Worm (Caenorhabditis elegans) whole organism, L2 larva: ENCODE measurements around the gene clx-1.

Source experiments
- C34F6.9 ChIP-seq: fragments of 150-350 bp; optimal IDR thresholded peaks from 2 replicates; lab custom pipeline; 2014; ENCODE audit warnings: missing biosample characterization, missing genetic modification characterization
- F13H6.1 ChIP-seq: sonication (generic microtip); optimal IDR thresholded peaks from 2 replicates; lab custom pipeline; 2016; ENCODE audit warnings: missing genetic modification characterization, missing compliant biosample characterization
- R02D3.7 ChIP-seq: fragments of 150-350 bp; optimal IDR thresholded peaks from 2 replicates; lab custom pipeline; 2014; ENCODE audit warnings: missing biosample characterization, missing genetic modification characterization
- Y55F3AM.14 ChIP-seq: fragments of 200-800 bp; sonication (Bioruptor generic); optimal IDR thresholded peaks from 2 replicates; lab custom pipeline; 2018; ENCODE audit warnings: mild to moderate bottlenecking, missing genetic modification characterization, missing compliant biosample characterization
- ZK546.5 ChIP-seq: sonication (generic microtip); optimal IDR thresholded peaks from 2 replicates; lab custom pipeline; 2017; ENCODE audit warnings: missing biosample characterization, missing genetic modification characterization
- alr-1 ChIP-seq: fragments of 150-350 bp; optimal IDR thresholded peaks from 2 replicates; lab custom pipeline; 2014; ENCODE audit warnings: missing biosample characterization, missing genetic modification characterization
- aly-2 ChIP-seq: fragments of 150-350 bp; optimal IDR thresholded peaks from 2 replicates; lab custom pipeline; 2014; ENCODE audit warnings: missing biosample characterization, missing genetic modification characterization
- ama-1 ChIP-seq: fragments of 150-350 bp; optimal IDR thresholded peaks from 2 replicates; lab custom pipeline; 2018; ENCODE audit warnings: inconsistent platforms
- blmp-1 ChIP-seq: sonication (generic microtip); optimal IDR thresholded peaks from 2 replicates; lab custom pipeline; 2017; ENCODE audit warnings: missing genetic modification characterization, mild to moderate bottlenecking, missing compliant biosample characterization, antibody characterized with exemption, moderate library complexity; ENCODE audit not compliant: insufficient read depth
- ceh-16 ChIP-seq: fragments of 150-350 bp; optimal IDR thresholded peaks from 2 replicates; lab custom pipeline; 2014; ENCODE audit warnings: missing biosample characterization, missing genetic modification characterization
- ceh-82 ChIP-seq: fragments of 150-350 bp; optimal IDR thresholded peaks from 2 replicates; lab custom pipeline; 2014; ENCODE audit warnings: missing biosample characterization, missing genetic modification characterization
- crh-2 ChIP-seq: sonication (generic microtip); optimal IDR thresholded peaks from 2 replicates; lab custom pipeline; 2017; ENCODE audit warnings: missing biosample characterization, missing genetic modification characterization
- dmd-4 ChIP-seq: sonication (generic microtip); optimal IDR thresholded peaks from 2 replicates; lab custom pipeline; 2017; ENCODE audit warnings: missing biosample characterization, missing genetic modification characterization
- egl-27 ChIP-seq: sonication (generic microtip); optimal IDR thresholded peaks from 3 replicates; lab custom pipeline; 2017; ENCODE audit warnings: missing biosample characterization, missing genetic modification reagents, missing genetic modification characterization
- elt-1 ChIP-seq: fragments of 150-350 bp; optimal IDR thresholded peaks from 2 replicates; lab custom pipeline; 2014; ENCODE audit warnings: missing biosample characterization, missing genetic modification characterization
- elt-3 ChIP-seq: sonication (generic microtip); optimal IDR thresholded peaks from 2 replicates; lab custom pipeline; 2017; ENCODE audit warnings: missing biosample characterization, missing genetic modification characterization
- fos-1 ChIP-seq: fragments of 150-350 bp; optimal IDR thresholded peaks from 2 replicates; lab custom pipeline; 2014; ENCODE audit warnings: missing biosample characterization, missing genetic modification characterization
- gmeb-1 ChIP-seq: fragments of 150-350 bp; optimal IDR thresholded peaks from 2 replicates; lab custom pipeline; 2014; ENCODE audit warnings: missing biosample characterization, missing genetic modification characterization
- lin-11 ChIP-seq: fragments of 150-350 bp; sonication (generic microtip); optimal IDR thresholded peaks from 2 replicates; lab custom pipeline; 2014; ENCODE audit warnings: missing biosample characterization, missing genetic modification characterization, inconsistent platforms, mixed read lengths
- lin-39 ChIP-seq: fragments of 150-350 bp; optimal IDR thresholded peaks from 2 replicates; lab custom pipeline; 2014; ENCODE audit warnings: missing biosample characterization, missing genetic modification reagents, missing genetic modification characterization
- lsy-2 ChIP-seq, 2 experiments: fragments of 150-350 bp in 1 of 2; sonication (generic microtip) in 1 of 2; optimal IDR thresholded peaks; 2 replicates each; lab custom pipeline; 2014 to 2017; ENCODE audit warnings: missing biosample characterization in 2 of 2, missing genetic modification characterization in 2 of 2
- mab-5 ChIP-seq: fragments of 150-350 bp; optimal IDR thresholded peaks from 2 replicates; lab custom pipeline; 2014; ENCODE audit warnings: missing biosample characterization, missing genetic modification characterization
- mbf-1 ChIP-seq: sonication (generic microtip); optimal IDR thresholded peaks from 2 replicates; lab custom pipeline; 2017; ENCODE audit warnings: missing biosample characterization, missing genetic modification characterization
- mdl-1 ChIP-seq, 2 experiments: fragments of 150-350 bp in 1 of 2; sonication (generic microtip) in 1 of 2; optimal IDR thresholded peaks; 2 replicates each; lab custom pipeline; 2017; ENCODE audit warnings: missing biosample characterization in 2 of 2, missing genetic modification characterization in 2 of 2
- nhr-10 ChIP-seq: sonication (generic microtip); optimal IDR thresholded peaks from 2 replicates; lab custom pipeline; 2017; ENCODE audit warnings: missing biosample characterization, missing genetic modification characterization
- nhr-11 ChIP-seq: fragments of 150-350 bp; optimal IDR thresholded peaks from 2 replicates; lab custom pipeline; 2014; ENCODE audit warnings: missing biosample characterization, missing genetic modification characterization
- nhr-12 ChIP-seq: fragments of 150-350 bp; optimal IDR thresholded peaks from 2 replicates; lab custom pipeline; 2014; ENCODE audit warnings: missing biosample characterization, missing genetic modification characterization
- nhr-129 ChIP-seq: fragments of 150-350 bp; optimal IDR thresholded peaks from 2 replicates; lab custom pipeline; 2014; ENCODE audit warnings: missing biosample characterization, missing genetic modification characterization
- nhr-21 ChIP-seq: fragments of 150-350 bp; optimal IDR thresholded peaks from 2 replicates; lab custom pipeline; 2014; ENCODE audit warnings: missing biosample characterization, missing genetic modification characterization
- nhr-23 ChIP-seq: fragments of 150-350 bp; optimal IDR thresholded peaks from 2 replicates; lab custom pipeline; 2014; ENCODE audit warnings: missing biosample characterization, missing genetic modification reagents, missing genetic modification characterization
- nhr-237 ChIP-seq: fragments of 150-350 bp; optimal IDR thresholded peaks from 2 replicates; lab custom pipeline; 2014; ENCODE audit warnings: missing biosample characterization, missing genetic modification characterization
- nhr-25 ChIP-seq: fragments of 150-350 bp; sonication (generic microtip); optimal IDR thresholded peaks from 3 replicates; lab custom pipeline; 2014; ENCODE audit warnings: missing biosample characterization, missing genetic modification characterization
- nhr-6 ChIP-seq: fragments of 150-350 bp; optimal IDR thresholded peaks from 2 replicates; lab custom pipeline; 2014; ENCODE audit warnings: missing biosample characterization, missing genetic modification characterization
- sem-4 ChIP-seq: fragments of 150-350 bp; optimal IDR thresholded peaks from 2 replicates; lab custom pipeline; 2014; ENCODE audit warnings: missing biosample characterization, missing genetic modification reagents, missing genetic modification characterization
- skn-1 ChIP-seq: sonication (generic microtip); optimal IDR thresholded peaks from 2 replicates; lab custom pipeline; 2017; ENCODE audit warnings: missing biosample characterization, missing genetic modification characterization
- sma-3 ChIP-seq: sonication (generic microtip); optimal IDR thresholded peaks from 2 replicates; lab custom pipeline; 2016; ENCODE audit warnings: missing genetic modification reagents, missing genetic modification characterization, missing compliant biosample characterization
- sma-9 ChIP-seq, 2 experiments: fragments of 150-350 bp in 1 of 2; sonication (generic microtip) in 1 of 2; optimal IDR thresholded peaks; 2 replicates each; lab custom pipeline; 2014 to 2016; ENCODE audit warnings: missing genetic modification characterization in 2 of 2, mild to moderate bottlenecking in 1 of 2, missing biosample characterization in 1 of 2, missing compliant biosample characterization in 1 of 2, missing genetic modification reagents in 1 of 2, moderate library complexity in 1 of 2
- unc-39 ChIP-seq: fragments of 150-350 bp; optimal IDR thresholded peaks from 2 replicates; lab custom pipeline; 2014; ENCODE audit warnings: missing biosample characterization, missing genetic modification characterization
- unc-55 ChIP-seq: fragments of 150-350 bp; sonication (generic microtip); optimal IDR thresholded peaks from 3 replicates; lab custom pipeline; 2014; ENCODE audit warnings: missing biosample characterization, missing genetic modification reagents, missing genetic modification characterization
- unc-62 ChIP-seq: fragments of 150-350 bp; optimal IDR thresholded peaks from 2 replicates; lab custom pipeline; 2014; ENCODE audit warnings: missing biosample characterization, missing genetic modification reagents, missing genetic modification characterization
- zag-1 ChIP-seq: fragments of 150-350 bp; optimal IDR thresholded peaks from 2 replicates; lab custom pipeline; 2014; ENCODE audit warnings: missing biosample characterization, missing genetic modification characterization
- ztf-1 ChIP-seq: fragments of 200-800 bp; sonication (Bioruptor generic); conservative IDR thresholded peaks from 2 replicates; pipeline ENCODE4 v1.3.6; 2022; ENCODE audit warnings: missing genetic modification characterization, missing compliant biosample characterization
- ztf-11 ChIP-seq: sonication (generic microtip); optimal IDR thresholded peaks from 2 replicates; lab custom pipeline; 2017; ENCODE audit warnings: missing biosample characterization, missing genetic modification characterization
- ztf-4 ChIP-seq: fragments of 150-350 bp; optimal IDR thresholded peaks from 2 replicates; lab custom pipeline; 2014; ENCODE audit warnings: missing biosample characterization, missing genetic modification characterization

The clx-1 gene

DNA sequence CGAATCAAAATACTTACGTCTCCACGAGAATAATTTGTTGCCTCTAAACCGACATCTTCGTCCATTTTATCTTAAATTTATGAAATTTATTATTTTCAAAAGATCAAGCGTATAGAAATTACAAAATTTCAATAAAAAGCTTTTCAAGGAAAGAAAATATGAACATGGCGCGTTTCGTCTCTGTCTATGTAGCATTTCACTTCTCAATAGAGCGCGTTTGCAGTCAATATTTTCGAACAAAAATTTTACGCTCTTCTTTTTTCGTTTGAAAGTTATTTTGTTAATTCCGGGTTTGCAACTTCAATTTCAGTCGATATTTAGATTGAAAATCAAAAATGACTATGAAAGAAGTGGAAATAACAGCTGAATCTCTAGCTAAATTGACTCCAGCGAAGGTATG, 39.8 kb downstream of the clx-1 start, which contains the start of the genes hcf-1 and swd-2.2:
Gene hcf-1 (minus strand): TSS at position 70 of the 400 bp plus-strand sequence.
Gene swd-2.2 (plus strand): TSS at position 206 of the 400 bp plus-strand sequence.
- TF ChIP-seq unc-39 = no peak
- TF ChIP-seq lin-11 (tag; lab: Kevin White, UChicago) = no peak
- TF ChIP-seq elt-1 = no peak
- no peak for TF ChIP-seq F13H6.1
- no peak for TF ChIP-seq nhr-237 (tag; lab: Kevin White, UChicago)
- peak; percentile 73 for TF ChIP-seq C34F6.9 (tag; lab: Kevin White, UChicago)
- TF ChIP-seq ceh-82 = no peak
- TF ChIP-seq egl-27 = no peak
- no peak for TF ChIP-seq nhr-6 (tag; lab: Kevin White, UChicago)
- TF ChIP-seq fos-1 = no peak
- no peak for TF ChIP-seq Y55F3AM.14
- TF ChIP-seq ztf-4 = no peak
- TF ChIP-seq alr-1 (tag; lab: Kevin White, UChicago) = no peak
- no peak for TF ChIP-seq nhr-23 (tag; lab: Kevin White, UChicago)
- TF ChIP-seq sem-4 (tag; lab: Kevin White, UChicago) = no peak
- no peak for TF ChIP-seq sma-9 (GFP tag; optimal IDR thresholded peaks at IDR 0.05; lab: Kevin White, UChicago)
- TF ChIP-seq sma-9 (tag; optimal IDR thresholded peaks at IDR 0.05; lab: Kevin White, UChicago) = no peak
- TF ChIP-seq elt-3 = no peak
- no peak for TF ChIP-seq ama-1 (lab: Kevin White, UChicago)
- TF ChIP-seq zag-1 (tag; lab: Kevin White, UChicago) = no peak
- no peak for TF ChIP-seq gmeb-1 (tag; lab: Kevin White, UChicago)
- no peak for TF ChIP-seq ceh-16 (tag; lab: Kevin White, UChicago)
- TF ChIP-seq nhr-21 (tag; lab: Kevin White, UChicago) = no peak
- peak; percentile 17 for TF ChIP-seq crh-2 (tag; lab: Kevin White, UChicago)
- TF ChIP-seq nhr-129 (tag; lab: Kevin White, UChicago) = peak; percentile 4
- no peak for TF ChIP-seq mab-5 (tag; lab: Kevin White, UChicago)
- TF ChIP-seq sma-3 (GFP tag; lab: Kevin White, UChicago) = no peak
- TF ChIP-seq unc-55 = peak; percentile 67
- TF ChIP-seq lsy-2 (tag; optimal IDR thresholded peaks at IDR 0.05; lab: Kevin White, UChicago) = peak in 1 of 2 experiments; percentile 63
- TF ChIP-seq nhr-25 (tag; lab: Kevin White, UChicago) = no peak
- TF ChIP-seq skn-1 (tag; lab: Kevin White, UChicago) = no peak
- no peak for TF ChIP-seq unc-62
- no peak for TF ChIP-seq aly-2 (tag; lab: Kevin White, UChicago)
- TF ChIP-seq ZK546.5 (tag; lab: Kevin White, UChicago) = no peak
- TF ChIP-seq mbf-1 (tag; lab: Kevin White, UChicago) = no peak
- no peak for TF ChIP-seq nhr-12 (tag; lab: Kevin White, UChicago)
- no peak for TF ChIP-seq nhr-11 (tag; lab: Kevin White, UChicago)
- no peak for TF ChIP-seq nhr-10
- no peak for TF ChIP-seq R02D3.7 (tag; lab: Kevin White, UChicago)
- TF ChIP-seq, all 48 proteins: peak for 5

DNA sequence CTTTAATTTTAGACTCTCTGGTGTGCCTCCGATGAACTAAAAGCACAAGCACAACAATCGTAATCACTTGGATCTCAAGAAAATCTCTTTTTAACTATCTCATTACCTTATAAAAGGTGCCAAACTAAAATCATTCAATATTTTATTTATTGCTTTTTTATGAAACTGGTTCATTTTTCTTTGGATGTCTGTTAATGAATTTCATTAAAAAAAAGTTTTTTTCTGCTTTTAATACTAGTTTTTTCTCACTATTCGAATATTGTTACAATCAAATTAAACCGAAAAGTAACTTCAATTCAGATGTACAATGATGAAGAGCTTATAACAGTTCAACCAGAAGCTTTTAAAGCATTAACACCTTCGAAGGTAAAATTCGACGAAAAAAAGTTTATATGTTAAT, 41.3 kb downstream of the clx-1 start, which contains the start of gene swd-2.1:
Gene swd-2.1 (plus strand): TSS at position 301 of the 400 bp plus-strand sequence.
- no peak for TF ChIP-seq zag-1 (tag; lab: Kevin White, UChicago)
- TF ChIP-seq ztf-11 (tag; lab: Kevin White, UChicago) = no peak
- TF ChIP-seq lin-39 (tag; lab: Kevin White, UChicago) = no peak
- no peak for TF ChIP-seq mdl-1 (tag; optimal IDR thresholded peaks at IDR 0.05; lab: Kevin White, UChicago)
- no peak for TF ChIP-seq nhr-11 (tag; lab: Kevin White, UChicago)
- TF ChIP-seq blmp-1 (tag; lab: Kevin White, UChicago) = no peak
- TF ChIP-seq R02D3.7 (tag; lab: Kevin White, UChicago) = no peak
- TF ChIP-seq Y55F3AM.14 = no peak
- no peak for TF ChIP-seq nhr-23 (tag; lab: Kevin White, UChicago)
- no peak for TF ChIP-seq ceh-82
- no peak for TF ChIP-seq dmd-4 (tag; lab: Kevin White, UChicago)
- TF ChIP-seq ztf-4 = no peak
- no peak for TF ChIP-seq mbf-1 (tag; lab: Kevin White, UChicago)
- TF ChIP-seq ztf-1 (GFP tag; lab: Robert Waterston, UW) = no peak
- TF ChIP-seq sma-3 (GFP tag; lab: Kevin White, UChicago) = no peak
- no peak for TF ChIP-seq sma-9 (GFP tag; optimal IDR thresholded peaks at IDR 0.05; lab: Kevin White, UChicago)
- no peak for TF ChIP-seq sma-9 (tag; optimal IDR thresholded peaks at IDR 0.05; lab: Kevin White, UChicago)
- no peak for TF ChIP-seq nhr-12 (tag; lab: Kevin White, UChicago)
